Worm (Caenorhabditis elegans) whole organism, L3 larva: ENCODE data around the gene Y79H2A.4.

ENCODE experiments used
- ceh-16 ChIP-seq: sonication (generic microtip); optimal IDR thresholded peaks from 2 replicates; lab custom pipeline; 2017; ENCODE audit warnings: missing biosample characterization, missing genetic modification characterization
- ceh-82 ChIP-seq: fragments of 150-350 bp; optimal IDR thresholded peaks from 2 replicates; lab custom pipeline; 2014; ENCODE audit warnings: missing biosample characterization, missing genetic modification characterization
- nhr-12 ChIP-seq: fragments of 150-350 bp; optimal IDR thresholded peaks from 2 replicates; lab custom pipeline; 2014; ENCODE audit warnings: missing biosample characterization, missing genetic modification characterization
- nhr-28 ChIP-seq: fragments of 150-350 bp; optimal IDR thresholded peaks from 2 replicates; lab custom pipeline; 2014; ENCODE audit warnings: missing biosample characterization, missing genetic modification characterization
- skn-1 ChIP-seq: fragments of 150-350 bp; optimal IDR thresholded peaks from 2 replicates; lab custom pipeline; 2014; ENCODE audit warnings: missing biosample characterization, missing genetic modification characterization
- ztf-4 ChIP-seq: fragments of 150-350 bp; optimal IDR thresholded peaks from 2 replicates; lab custom pipeline; 2014; ENCODE audit warnings: missing biosample characterization, missing genetic modification characterization

ce11 chrIII:12009321-12009720, 31.8 kb upstream of the Y79H2A.4 start:
- TF ChIP-seq ceh-16 (tag; lab: Kevin White, UChicago) (no peak), nhr-28 (tag; lab: Kevin White, UChicago) (no peak), nhr-12 (tag; lab: Kevin White, UChicago) (no peak), ceh-82 (tag; lab: Kevin White, UChicago) (no peak), skn-1 (no peak), ztf-4 (tag; lab: Kevin White, UChicago) (no peak)
